Fruit fly (Drosophila melanogaster): ENCODE data around the gene jigr1.

jigr1 gene

DNA sequence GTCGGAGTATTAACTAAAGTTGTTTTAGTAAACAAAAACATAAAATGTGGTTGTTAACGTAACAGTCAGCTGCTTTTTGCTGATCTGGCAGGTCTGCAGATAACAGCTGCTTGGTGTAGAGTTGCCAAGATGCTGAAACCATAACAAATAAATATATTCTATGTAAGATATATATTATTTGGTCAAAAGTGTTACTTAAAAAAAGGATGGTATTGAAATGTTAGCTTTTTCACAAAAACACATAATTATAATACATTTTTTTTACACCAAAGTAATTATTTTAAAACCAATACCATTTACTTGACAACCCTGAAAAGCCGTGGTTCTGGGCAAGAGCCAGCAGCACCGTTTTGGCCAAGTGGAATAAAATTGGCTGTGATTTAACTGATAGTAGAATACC lies 42.9 kb downstream of the jigr1 start, which contains the start of the genes CG4743 and Idh3g (continued):
- TF ChIP-seq Xrp1 (GFP tag; IDR thresholded peaks at IDR 0.05) (peak; percentile 98), disco-r (GFP tag; optimal IDR thresholded peaks at IDR 0.05) (peak; percentile 58), Hr39 (optimal IDR thresholded peaks at IDR 0.05) (no peak), CG3726 (GFP tag; IDR thresholded peaks at IDR 0.05) (peak; percentile 91), CG18262 (tag; optimal IDR thresholded peaks at IDR 0.05) (peak; percentile 98), pan (optimal IDR thresholded peaks at IDR 0.05) (no peak), pan (GFP tag; optimal IDR thresholded peaks at IDR 0.05 in 1 of 2, IDR thresholded peaks at IDR 0.05 in 1 of 2) (peak in 1 of 2 experiments; percentile 98), CG7745 (tag; optimal IDR thresholded peaks at IDR 0.05) (peak; percentile 71), Mrtf (GFP tag; IDR thresholded peaks at IDR 0.05) (peak; percentile 90), CG16863 (GFP tag; optimal IDR thresholded peaks at IDR 0.05) (peak; percentile 71), CG14050 (GFP tag; IDR thresholded peaks at IDR 0.05) (peak; percentile 95), bcd (GFP tag; optimal IDR thresholded peaks at IDR 0.05) (peak; percentile 96), Elba2 (GFP tag; optimal IDR thresholded peaks at IDR 0.05) (peak; percentile 86), maf-S (GFP tag; optimal IDR thresholded peaks at IDR 0.05) (peak; percentile 79), CG13296 (GFP tag; optimal IDR thresholded peaks at IDR 0.05) (peak; percentile 97), CG15601 (tag; optimal IDR thresholded peaks at IDR 0.05) (peak; percentile 96), CG3281 (GFP tag; optimal IDR thresholded peaks at IDR 0.05) (peak; percentile 97), crc (GFP tag; optimal IDR thresholded peaks at IDR 0.05) (peak; percentile 51), Hmx (GFP tag; optimal IDR thresholded peaks at IDR 0.05) (peak; percentile 72), Rx (GFP tag; IDR thresholded peaks at IDR 0.05) (peak; percentile 82), trh (GFP tag; optimal IDR thresholded peaks at IDR 0.05) (peak; percentile 90), Hr3 (GFP tag; optimal IDR thresholded peaks at IDR 0.05) (peak; percentile 96), Eip74EF (GFP tag; optimal IDR thresholded peaks at IDR 0.05) (peak in 1 of 2 experiments; percentile 96), knrl (GFP tag; IDR thresholded peaks at IDR 0.05; ENCODE audit: partially characterized antibody) (no peak), stwl (tag; optimal IDR thresholded peaks at IDR 0.05) (peak; percentile 91), Hr51 (GFP tag; optimal IDR thresholded peaks at IDR 0.05) (peak; percentile 84 to 98), CG10147 (GFP tag; optimal IDR thresholded peaks at IDR 0.05) (peak; percentile 97), CG6689 (GFP tag; IDR thresholded peaks at IDR 0.05) (peak; percentile 97), CG10543 (GFP tag; optimal IDR thresholded peaks at IDR 0.05) (peak; percentile 98), nau (GFP tag; optimal IDR thresholded peaks at IDR 0.05) (peak; percentile 94), org-1 (GFP tag; optimal IDR thresholded peaks at IDR 0.05) (peak; percentile 92), kah (GFP tag; optimal IDR thresholded peaks at IDR 0.05) (peak; percentile 90), usp (GFP tag; optimal IDR thresholded peaks at IDR 0.05) (no peak), Mad (GFP tag; optimal IDR thresholded peaks at IDR 0.05) (peak; percentile 92), zfh2 (GFP tag; optimal IDR thresholded peaks at IDR 0.05) (peak; percentile 78), CG31224 (GFP tag; IDR thresholded peaks at IDR 0.05) (peak; percentile 91), ara (GFP tag; IDR thresholded peaks at IDR 0.05) (peak; percentile 96), CG9609 (GFP tag; optimal IDR thresholded peaks at IDR 0.05) (peak; percentile 59), danr (GFP tag; IDR thresholded peaks at IDR 0.05) (peak; percentile 91), TFAM (GFP tag; optimal IDR thresholded peaks at IDR 0.05) (peak; percentile 87), CG6791 (GFP tag; IDR thresholded peaks at IDR 0.05; ENCODE audit: partially characterized antibody) (no peak), Ravus (GFP tag; IDR thresholded peaks at IDR 0.05) (peak; percentile 88), pum (GFP tag; optimal IDR thresholded peaks at IDR 0.05) (peak; percentile 68), ems (GFP tag; optimal IDR thresholded peaks at IDR 0.05) (peak; percentile 81), Fer3 (tag; optimal IDR thresholded peaks at IDR 0.05) (peak; percentile 98), HLH4C (GFP tag; IDR thresholded peaks at IDR 0.05; ENCODE audit: partially characterized antibody) (no peak), NK7.1 (GFP tag; optimal IDR thresholded peaks at IDR 0.05) (peak; percentile 61), tap (tag; optimal IDR thresholded peaks at IDR 0.05) (peak; percentile 97), Atf3 (GFP tag; optimal IDR thresholded peaks at IDR 0.05) (peak; percentile 62), CG9215 (GFP tag; IDR thresholded peaks at IDR 0.05) (peak; percentile 88), CG18619 (GFP tag; optimal IDR thresholded peaks at IDR 0.05) (peak; percentile 95), tin (GFP tag; optimal IDR thresholded peaks at IDR 0.05) (peak; percentile 96)
